Fruit fly (Drosophila melanogaster) whole organism, embryonic: Measurements from ENCODE around the gene c12.2.
A peak's percentile ranks its signal among the peaks of the same experiment; 100 is the strongest.

Experiments used
- Adf1 ChIP-seq: fragments of 200-800 bp; sonication (Bioruptor generic); IDR thresholded peaks from 2 replicates; pipeline ENCODE4 v1.3.6; 2022; ENCODE audit warnings: missing biosample characterization, missing genetic modification characterization
- Asciz ChIP-seq: fragments of 200-800 bp; sonication (Bioruptor generic); optimal IDR thresholded peaks from 2 replicates; lab custom pipeline; 2017; ENCODE audit warnings: missing biosample characterization, mild to moderate bottlenecking, missing genetic modification characterization, missing genetic modification reagents
- Atf-2 ChIP-seq: fragments of 200-800 bp; sonication (Bioruptor generic); optimal IDR thresholded peaks from 2 replicates; lab custom pipeline; 2016; ENCODE audit warnings: missing biosample characterization, missing genetic modification characterization
- Atf6 ChIP-seq: fragments of 200-800 bp; sonication (Bioruptor generic); IDR thresholded peaks from 2 replicates; pipeline ENCODE4 v1.3.6; 2022; ENCODE audit warnings: missing biosample characterization, missing genetic modification characterization
- BEAF-32 ChIP-seq: fragments of 200-800 bp; sonication (Bioruptor generic); optimal IDR thresholded peaks from 3 replicates; lab custom pipeline; 2017; ENCODE audit warnings: missing biosample characterization, missing genetic modification characterization, mild to moderate bottlenecking, moderate library complexity, missing genetic modification reagents
- Bdp1 ChIP-seq: fragments of 200-800 bp; sonication (Bioruptor generic); optimal IDR thresholded peaks from 3 replicates; lab custom pipeline; 2016; ENCODE audit warnings: missing biosample characterization, missing genetic modification characterization
- CG1024 ChIP-seq: fragments of 200-800 bp; sonication (Bioruptor generic); IDR thresholded peaks from 2 replicates; pipeline ENCODE4 v1.3.6; 2022; ENCODE audit warnings: missing biosample characterization, missing genetic modification characterization
- CG12155 ChIP-seq: fragments of 200-800 bp; sonication (Bioruptor generic); optimal IDR thresholded peaks from 3 replicates; lab custom pipeline; 2016; ENCODE audit warnings: missing biosample characterization, missing genetic modification characterization
- CG13296 ChIP-seq: fragments of 200-800 bp; sonication (Bioruptor generic); optimal IDR thresholded peaks from 3 replicates; lab custom pipeline; 2018; ENCODE audit warnings: missing biosample characterization, mild to moderate bottlenecking, missing genetic modification characterization
- CG13624 ChIP-seq: fragments of 200-800 bp; sonication (Bioruptor generic); optimal IDR thresholded peaks from 2 replicates; lab custom pipeline; 2016; ENCODE audit warnings: missing biosample characterization, missing genetic modification characterization
- CG13775 ChIP-seq: fragments of 200-800 bp; sonication (Bioruptor generic); optimal IDR thresholded peaks from 3 replicates; lab custom pipeline; 2017; ENCODE audit warnings: missing biosample characterization, mild to moderate bottlenecking, missing genetic modification characterization
- CG15514 ChIP-seq: fragments of 200-800 bp; sonication (Bioruptor generic); optimal IDR thresholded peaks from 3 replicates; lab custom pipeline; 2017; ENCODE audit warnings: missing biosample characterization, missing genetic modification characterization, mild to moderate bottlenecking, moderate library complexity, missing genetic modification reagents
- CG17802 ChIP-seq: fragments of 200-800 bp; sonication (Bioruptor generic); optimal IDR thresholded peaks from 2 replicates; lab custom pipeline; 2018; ENCODE audit warnings: missing biosample characterization, mild to moderate bottlenecking, missing genetic modification characterization, moderate library complexity
- CG17829 ChIP-seq: fragments of 200-800 bp; optimal IDR thresholded peaks from 2 replicates; lab custom pipeline; 2019; ENCODE audit warnings: missing biosample characterization, mild to moderate bottlenecking, missing genetic modification characterization, moderate library complexity
- CG1792 ChIP-seq: fragments of 200-800 bp; sonication (Bioruptor generic); optimal IDR thresholded peaks from 2 replicates; lab custom pipeline; 2016; ENCODE audit warnings: missing biosample characterization, missing genetic modification characterization
- CG18262 ChIP-seq: fragments of 200-800 bp; optimal IDR thresholded peaks from 3 replicates; lab custom pipeline; 2019; ENCODE audit warnings: missing biosample characterization, mild to moderate bottlenecking, missing genetic modification characterization, moderate library complexity
- CG2678 ChIP-seq: fragments of 200-800 bp; sonication (Bioruptor generic); optimal IDR thresholded peaks from 3 replicates; lab custom pipeline; 2019; ENCODE audit warnings: missing biosample characterization, mild to moderate bottlenecking, missing genetic modification characterization, moderate library complexity
- CG30431 ChIP-seq: fragments of 200-800 bp; sonication (Bioruptor generic); optimal IDR thresholded peaks from 2 replicates; lab custom pipeline; 2017; ENCODE audit warnings: missing biosample characterization, missing genetic modification characterization
- CG4360 ChIP-seq: fragments of 200-800 bp; sonication (Bioruptor generic); IDR thresholded peaks from 2 replicates; pipeline ENCODE4 v1.3.6; 2022; ENCODE audit warnings: missing biosample characterization, missing genetic modification characterization
- CG7372 ChIP-seq: fragments of 200-800 bp; sonication (Bioruptor generic); IDR thresholded peaks from 2 replicates; pipeline ENCODE4 v1.3.6; 2022; ENCODE audit warnings: missing biosample characterization, missing genetic modification characterization
- CG7987 ChIP-seq: fragments of 200-800 bp; sonication (Bioruptor generic); optimal IDR thresholded peaks from 2 replicates; lab custom pipeline; 2018; ENCODE audit warnings: missing biosample characterization, mild to moderate bottlenecking, missing genetic modification characterization, moderate library complexity
- CG8089 ChIP-seq: fragments of 200-800 bp; sonication (Bioruptor generic); optimal IDR thresholded peaks from 3 replicates; lab custom pipeline; 2016; ENCODE audit warnings: missing biosample characterization, missing genetic modification characterization
- Dbx ChIP-seq: fragments of 200-800 bp; sonication (Bioruptor generic); IDR thresholded peaks from 3 replicates; pipeline ENCODE4 v1.3.6; 2022; ENCODE audit warnings: missing biosample characterization, missing genetic modification characterization
- Dip3 ChIP-seq: fragments of 200-800 bp; sonication (Bioruptor generic); optimal IDR thresholded peaks from 3 replicates; lab custom pipeline; 2016; ENCODE audit warnings: missing biosample characterization, missing genetic modification characterization
- Doc2 ChIP-seq: fragments of 200-800 bp; sonication (Bioruptor generic); IDR thresholded peaks from 2 replicates; pipeline ENCODE4 v1.3.6; 2022; ENCODE audit warnings: missing biosample characterization, missing genetic modification characterization
- Ets65A ChIP-seq: fragments of 200-800 bp; sonication (Bioruptor generic); peaks from one replicate; lab custom pipeline; 2016; ENCODE audit warnings: missing biosample characterization, missing genetic modification characterization
- Jarid2 ChIP-seq: fragments of 200-800 bp; sonication (Bioruptor generic); optimal IDR thresholded peaks from 3 replicates; lab custom pipeline; 2017; ENCODE audit warnings: mild to moderate bottlenecking, missing biosample characterization, missing genetic modification reagents, missing genetic modification characterization
- MTF-1 ChIP-seq: fragments of 200-800 bp; sonication (Bioruptor generic); optimal IDR thresholded peaks from 2 replicates; lab custom pipeline; 2018; ENCODE audit warnings: missing biosample characterization, mild to moderate bottlenecking, missing genetic modification characterization, borderline replicate concordance
- Myb ChIP-seq: fragments of 200-800 bp; sonication (Bioruptor generic); optimal IDR thresholded peaks from 2 replicates; lab custom pipeline; 2016; ENCODE audit warnings: missing biosample characterization, missing genetic modification characterization
- PHDP ChIP-seq: fragments of 200-800 bp; sonication (Bioruptor generic); optimal IDR thresholded peaks from 3 replicates; lab custom pipeline; 2018; ENCODE audit warnings: missing biosample characterization, mild to moderate bottlenecking, missing genetic modification characterization, moderate library complexity
- Scr ChIP-seq: fragments of 200-800 bp; sonication (Bioruptor generic); IDR thresholded peaks from 2 replicates; pipeline ENCODE4 v1.3.6; 2022; ENCODE audit warnings: missing biosample characterization, missing genetic modification characterization; ENCODE audit not compliant: partially characterized antibody
- Sox100B ChIP-seq: fragments of 200-800 bp; sonication (Bioruptor generic); optimal IDR thresholded peaks from 3 replicates; lab custom pipeline; 2018; ENCODE audit warnings: missing biosample characterization, mild to moderate bottlenecking, missing genetic modification characterization
- Ssrp ChIP-seq: fragments of 200-800 bp; sonication (Bioruptor generic); optimal IDR thresholded peaks from 2 replicates; lab custom pipeline; 2018; ENCODE audit warnings: missing biosample characterization, mild to moderate bottlenecking, missing genetic modification characterization, moderate library complexity
- ara ChIP-seq: fragments of 200-800 bp; sonication (Bioruptor generic); IDR thresholded peaks from 2 replicates; pipeline ENCODE4 v1.3.6; 2022; ENCODE audit warnings: missing biosample characterization, missing genetic modification characterization
- cad ChIP-seq: fragments of >200 bp; optimal IDR thresholded peaks from 2 replicates; lab custom pipeline; 2017; ENCODE audit warnings: missing biosample characterization, missing genetic modification characterization
- ci ChIP-seq: fragments of 200-800 bp; sonication (Bioruptor generic); IDR thresholded peaks from 3 replicates; pipeline ENCODE4 v1.3.6; 2022; ENCODE audit warnings: missing biosample characterization, missing genetic modification characterization
- en ChIP-seq: fragments of 200-800 bp; sonication (Bioruptor generic); optimal IDR thresholded peaks from 2 replicates; lab custom pipeline; 2016; ENCODE audit warnings: missing biosample characterization, missing genetic modification characterization
- gro ChIP-seq: fragments of 200-800 bp; sonication (Bioruptor generic); optimal IDR thresholded peaks from 2 replicates; lab custom pipeline; 2016; ENCODE audit warnings: missing biosample characterization, missing genetic modification characterization
- jing ChIP-seq: fragments of 200-800 bp; sonication (Bioruptor generic); optimal IDR thresholded peaks from 2 replicates; lab custom pipeline; 2018; ENCODE audit warnings: missing biosample characterization, mild to moderate bottlenecking, missing genetic modification characterization
- ken ChIP-seq: fragments of 200-800 bp; sonication (Bioruptor generic); IDR thresholded peaks from 3 replicates; pipeline ENCODE4 v1.3.6; 2022; ENCODE audit warnings: missing biosample characterization, missing genetic modification characterization
- pb ChIP-seq: fragments of 200-800 bp; sonication (Bioruptor generic); optimal IDR thresholded peaks from 3 replicates; lab custom pipeline; 2016; ENCODE audit warnings: missing biosample characterization, missing genetic modification characterization
- pho ChIP-seq: fragments of 200-800 bp; sonication (Bioruptor generic); optimal IDR thresholded peaks from 2 replicates; lab custom pipeline; 2016; ENCODE audit warnings: missing biosample characterization, missing genetic modification characterization
- pros ChIP-seq: fragments of 200-800 bp; sonication (Bioruptor generic); optimal IDR thresholded peaks from 3 replicates; lab custom pipeline; 2019; ENCODE audit warnings: missing biosample characterization, mild to moderate bottlenecking, missing genetic modification characterization, moderate library complexity
- ranshi ChIP-seq: fragments of 200-800 bp; sonication (Bioruptor generic); IDR thresholded peaks from 2 replicates; pipeline ENCODE4 v1.3.6; 2022; ENCODE audit warnings: missing biosample characterization, missing genetic modification characterization
- scrt ChIP-seq: fragments of 200-800 bp; sonication (Bioruptor generic); optimal IDR thresholded peaks from 2 replicates; lab custom pipeline; 2018; ENCODE audit warnings: missing biosample characterization, mild to moderate bottlenecking, missing genetic modification characterization, moderate library complexity
- seq ChIP-seq: fragments of 200-800 bp; sonication (Bioruptor generic); IDR thresholded peaks from 2 replicates; pipeline ENCODE4 v1.3.6; 2022; ENCODE audit warnings: missing biosample characterization, missing genetic modification characterization
- tll ChIP-seq, 2 experiments: fragments of 200-800 bp in 1 of 2; fragments of >200 bp in 1 of 2; sonication (Bioruptor generic) in 1 of 2; optimal IDR thresholded peaks; 2 replicates each; lab custom pipeline; 2017 to 2019; ENCODE audit warnings: missing biosample characterization in 2 of 2, missing genetic modification characterization in 2 of 2, mild to moderate bottlenecking in 1 of 2, moderate library complexity in 1 of 2
- ttk ChIP-seq: fragments of 200-800 bp; sonication (Bioruptor generic); IDR thresholded peaks from 2 replicates; pipeline ENCODE4 v2.1.2; 2022; ENCODE audit warnings: missing biosample characterization, missing genetic modification characterization
- unpg ChIP-seq: fragments of 200-800 bp; sonication (Bioruptor generic); optimal IDR thresholded peaks from 3 replicates; lab custom pipeline; 2018; ENCODE audit warnings: missing biosample characterization, mild to moderate bottlenecking, missing genetic modification characterization, moderate library complexity
- zen2 ChIP-seq: fragments of 200-800 bp; sonication (Bioruptor generic); IDR thresholded peaks from 3 replicates; pipeline ENCODE4 v1.3.6; 2022; ENCODE audit warnings: missing biosample characterization, missing genetic modification characterization; ENCODE audit not compliant: partially characterized antibody

The c12.2 gene

dm6 chrX:9355193-9355995, 36.2 kb downstream of the c12.2 start (continued):
- TF ChIP-seq Sox100B (peak; percentile 13), Jarid2 (GFP tag; lab: Kevin White, UChicago) (no peak), CG17829 (tag; lab: Kevin White, UChicago) (no peak), pros (GFP tag; lab: Kevin White, UChicago) (peak; percentile 18), Bdp1 (GFP tag; lab: Kevin White, UChicago) (no peak), PHDP (tag; lab: Kevin White, UChicago) (no peak), CG4360 (GFP tag; lab: Robert Waterston, UW) (no peak), CG17802 (tag; lab: Kevin White, UChicago) (no peak), seq (GFP tag; lab: Robert Waterston, UW) (no peak), tll (GFP tag; optimal IDR thresholded peaks at IDR 0.05; lab: Kevin White, UChicago) (no peak), ranshi (no peak), CG15514 (GFP tag; lab: Kevin White, UChicago) (no peak), CG30431 (GFP tag; lab: Kevin White, UChicago) (no peak), Ssrp (tag; lab: Kevin White, UChicago) (no peak), CG18262 (tag; lab: Kevin White, UChicago) (no peak), pho (GFP tag; lab: Kevin White, UChicago) (no peak), Adf1 (GFP tag; lab: Robert Waterston, UW) (0 out of 2 replicates have a peak, but pooled peaks have one; percentile 14), ttk (no peak), ken (GFP tag; lab: Robert Waterston, UW) (no peak), CG2678 (peak; percentile 16), CG13296 (GFP tag; lab: Kevin White, UChicago) (no peak), gro (GFP tag; lab: Kevin White, UChicago) (no peak), Dbx (peak; percentile 60; the same call in 1 of the 3 replicates), ara (no peak), Scr (GFP tag; lab: Robert Waterston, UW) (no peak), MTF-1 (no peak), BEAF-32 (no peak), Ets65A (GFP tag; lab: Kevin White, UChicago) (no peak), jing (GFP tag; lab: Kevin White, UChicago) (no peak), CG8089 (no peak), CG13775 (GFP tag; lab: Kevin White, UChicago) (no peak), CG13624 (GFP tag; lab: Kevin White, UChicago) (no peak), Atf-2 (GFP tag; lab: Kevin White, UChicago) (no peak), Doc2 (no peak), scrt (no peak), ci (GFP tag; lab: Robert Waterston, UW) (no peak), en (GFP tag; lab: Kevin White, UChicago) (no peak), pb (GFP tag; lab: Kevin White, UChicago) (no peak), CG1792 (GFP tag; lab: Kevin White, UChicago) (no peak), CG12155 (no peak), Asciz (peak; percentile 31), zen2 (GFP tag; lab: Robert Waterston, UW) (no peak), unpg (GFP tag; lab: Kevin White, UChicago) (peak; percentile 1), Myb (GFP tag; lab: Kevin White, UChicago) (no peak), CG7372 (GFP tag; lab: Robert Waterston, UW) (no peak), CG7987 (GFP tag; lab: Kevin White, UChicago) (no peak), cad (GFP tag; lab: Kevin White, UChicago) (no peak), Dip3 (GFP tag; lab: Kevin White, UChicago) (no peak), Atf6 (no peak), CG1024 (no peak)
